Fruit fly (Drosophila melanogaster): ENCODE data around the gene Sfp79B.

The Sfp79B gene

DNA sequence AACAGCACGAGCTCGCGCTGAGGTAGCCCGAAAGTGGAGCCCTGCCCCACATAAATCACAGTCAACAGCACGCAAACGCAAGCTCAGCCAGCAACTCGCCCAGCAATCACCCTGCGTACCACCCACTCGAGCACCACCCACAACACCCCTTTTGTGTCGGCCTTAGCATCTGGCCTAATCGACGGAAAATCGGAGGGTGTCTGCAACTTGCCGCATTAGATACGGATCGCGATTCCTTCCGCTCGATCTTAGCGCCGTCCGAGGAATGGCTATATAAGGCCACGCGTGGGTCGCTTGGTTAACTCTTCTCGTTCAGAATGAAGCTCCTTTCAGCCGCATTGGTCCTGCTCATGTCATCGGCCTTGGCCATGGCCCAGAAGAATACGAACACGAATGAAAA, at the start of gene Sfp79B:
Sfp79B (plus strand) TSS at position 301 of the 400 bp plus-strand sequence.
- TF ChIP-seq CG8478 (optimal IDR thresholded peaks at IDR 0.05) (no peak), CTCF (optimal IDR thresholded peaks at IDR 0.05) (no peak)

DNA sequence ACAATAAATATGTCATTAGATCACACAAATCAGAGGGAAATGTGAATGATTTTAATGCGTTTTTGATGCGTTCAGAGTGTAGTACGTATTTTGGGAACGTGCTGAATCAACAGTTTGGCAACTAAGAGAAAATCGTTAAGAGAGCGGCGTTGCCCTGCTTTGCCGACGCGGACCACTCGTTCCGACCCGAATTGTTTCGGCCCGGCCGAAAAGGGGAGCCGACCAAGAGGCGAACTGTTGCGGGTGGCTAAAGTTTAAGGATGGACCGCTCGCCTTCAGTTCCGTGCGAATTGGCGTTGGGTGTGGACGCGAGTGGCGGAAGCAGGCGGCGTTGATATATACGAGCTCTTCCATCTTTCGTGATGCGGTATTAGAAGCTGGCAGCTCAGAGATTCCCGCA, 45.4 kb upstream of the Sfp79B start, which contains the start of gene Oct-TyrR:
Oct-TyrR (plus strand) TSS at position 287 of the 400 bp plus-strand sequence.
- TF ChIP-seq CG8478 (optimal IDR thresholded peaks at IDR 0.05) (no peak), CTCF (optimal IDR thresholded peaks at IDR 0.05) (no peak)

DNA sequence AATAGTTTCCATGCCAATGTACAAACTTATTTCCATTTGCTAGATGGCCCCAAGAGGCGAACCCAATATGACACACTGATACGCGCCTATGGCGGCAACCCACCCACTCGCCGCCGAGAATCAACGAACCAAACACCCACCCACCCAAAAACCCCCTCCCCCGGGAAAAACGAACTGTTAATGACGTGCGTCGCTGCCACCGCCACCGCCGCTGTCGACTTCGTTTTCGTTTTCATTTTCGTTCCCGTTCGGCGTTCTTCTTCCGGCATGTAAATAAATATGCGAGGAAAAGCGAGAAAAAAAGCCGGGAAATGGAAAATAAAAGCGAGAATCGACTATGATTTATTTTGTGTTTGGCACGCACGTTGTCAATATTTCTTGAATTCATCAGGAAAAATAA, 29.0 kb upstream of the Sfp79B start:
- TF ChIP-seq CG8478 (optimal IDR thresholded peaks at IDR 0.05) (no peak), CTCF (optimal IDR thresholded peaks at IDR 0.05) (no peak)

DNA sequence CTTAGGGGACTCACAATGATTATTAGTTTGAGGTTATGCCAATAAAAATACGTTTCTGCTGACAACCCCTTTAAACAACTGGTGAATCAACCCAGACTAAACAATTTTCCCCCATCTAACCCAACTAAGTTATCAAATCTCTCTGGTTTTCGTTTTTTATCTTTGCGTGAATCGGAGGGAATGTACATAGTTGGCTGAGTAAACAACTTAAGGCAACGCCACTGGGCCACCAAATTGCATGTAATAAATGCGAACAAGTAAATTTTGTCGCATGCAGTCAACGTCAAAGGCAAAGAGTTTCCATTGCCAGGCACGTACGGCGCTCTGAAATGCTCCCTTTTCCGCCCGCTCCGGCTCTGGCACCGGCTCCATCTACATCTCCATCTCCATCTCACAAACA, 26.8 kb upstream of the Sfp79B start:
- TF ChIP-seq CG8478 (optimal IDR thresholded peaks at IDR 0.05) (no peak), CTCF (optimal IDR thresholded peaks at IDR 0.05) (no peak)

DNA sequence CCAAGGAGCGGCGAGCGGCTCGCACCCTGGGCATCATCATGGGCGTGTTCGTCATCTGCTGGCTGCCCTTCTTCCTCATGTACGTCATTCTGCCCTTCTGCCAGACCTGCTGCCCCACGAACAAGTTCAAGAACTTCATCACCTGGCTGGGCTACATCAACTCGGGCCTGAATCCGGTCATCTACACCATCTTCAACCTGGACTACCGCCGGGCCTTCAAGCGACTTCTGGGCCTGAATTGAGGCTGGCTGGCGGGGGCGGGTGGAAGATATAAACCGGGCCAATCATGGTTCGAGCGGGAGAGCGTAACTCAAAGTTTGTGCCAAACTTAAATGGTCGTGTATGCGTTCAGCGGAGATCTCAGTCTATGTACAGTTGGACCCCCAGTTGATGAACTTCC, 16.3 kb upstream of the Sfp79B start:
- no peak for TF ChIP-seq CG8478 (optimal IDR thresholded peaks at IDR 0.05)
- no peak for TF ChIP-seq CTCF (optimal IDR thresholded peaks at IDR 0.05)

DNA sequence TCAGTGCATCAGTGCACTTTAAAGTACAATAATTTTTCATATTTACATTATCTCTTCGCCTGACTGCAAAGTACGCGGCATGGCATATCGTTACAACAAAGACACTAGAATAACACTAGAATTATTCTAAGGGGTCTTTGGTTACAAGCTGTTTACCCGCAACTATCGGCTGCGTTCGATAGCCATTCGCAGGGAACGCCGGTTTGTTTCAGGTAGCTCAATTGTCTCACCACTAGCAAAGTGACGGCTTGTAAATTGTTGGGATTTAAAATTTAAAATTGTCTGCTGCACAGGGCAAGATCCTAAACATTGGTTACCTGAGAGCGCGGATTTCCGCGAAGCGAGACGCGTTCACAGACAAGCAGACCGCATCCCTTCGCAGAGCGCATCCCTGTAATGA, 14.4 kb upstream of the Sfp79B start, which contains the start of gene CG14561:
CG14561 (plus strand) TSS at position 214 of the 400 bp plus-strand sequence.
- no peak for TF ChIP-seq CG8478 (optimal IDR thresholded peaks at IDR 0.05)
- TF ChIP-seq CTCF (optimal IDR thresholded peaks at IDR 0.05): peak; percentile 16 to 41

DNA sequence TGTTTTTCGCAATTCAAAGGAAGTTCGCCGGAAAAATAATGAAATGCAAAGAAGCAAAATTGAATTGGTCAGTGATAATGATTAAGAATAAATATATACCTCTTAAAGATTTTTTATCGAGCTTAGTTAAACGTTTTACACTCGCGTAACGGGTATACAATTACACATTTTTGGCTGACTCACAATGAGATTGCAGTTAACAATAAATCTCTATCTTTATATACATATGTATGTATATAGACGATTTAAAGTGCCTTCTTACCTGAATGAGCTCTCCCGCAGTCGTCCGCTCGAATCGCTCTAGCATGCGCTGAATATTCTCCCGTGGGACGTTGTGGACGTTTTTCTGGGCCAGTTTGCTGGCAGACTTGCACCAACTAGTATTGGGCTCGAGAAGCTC, 9.6 kb upstream of the Sfp79B start:
- no peak for TF ChIP-seq CTCF (optimal IDR thresholded peaks at IDR 0.05)
- no peak for TF ChIP-seq CG8478 (optimal IDR thresholded peaks at IDR 0.05)

DNA sequence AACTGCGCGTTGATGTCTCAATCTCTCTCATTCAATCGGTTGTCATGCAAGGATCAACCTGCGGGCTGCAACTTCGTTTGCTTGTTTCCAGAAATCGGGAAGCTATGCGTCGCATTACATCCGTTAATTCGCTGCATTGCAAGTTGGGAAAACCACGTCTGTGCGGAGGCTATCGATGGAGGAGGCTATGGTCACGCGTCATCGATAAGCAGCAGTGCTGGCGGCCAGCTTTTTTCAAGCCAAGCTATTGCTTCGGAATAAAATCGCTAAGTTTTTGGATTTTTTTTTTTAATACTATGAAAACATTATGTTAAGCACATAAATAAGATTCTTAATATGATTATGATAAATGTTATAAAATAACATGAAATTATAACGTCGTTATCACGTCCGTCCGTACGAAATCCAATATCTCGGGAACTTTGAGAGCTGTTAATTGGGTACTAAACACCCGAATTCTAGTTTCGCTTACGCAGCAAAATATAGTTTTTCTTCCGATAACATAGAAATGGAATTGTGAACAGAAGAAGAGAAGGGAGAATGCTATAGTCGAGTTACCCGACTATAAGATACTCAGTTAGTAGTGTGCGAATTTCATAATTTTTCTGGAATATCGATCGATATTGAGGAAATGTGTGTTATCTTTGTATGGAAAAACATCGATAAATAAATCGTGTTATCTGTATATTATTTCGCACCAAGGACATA, 8.3 kb upstream of the Sfp79B start, which contains the start of gene CG7139:
CG7139 (minus strand) TSS at position 162 of the 708 bp plus-strand sequence.
- TF ChIP-seq CG8478 (optimal IDR thresholded peaks at IDR 0.05): no peak
- TF ChIP-seq CTCF (optimal IDR thresholded peaks at IDR 0.05): no peak

DNA sequence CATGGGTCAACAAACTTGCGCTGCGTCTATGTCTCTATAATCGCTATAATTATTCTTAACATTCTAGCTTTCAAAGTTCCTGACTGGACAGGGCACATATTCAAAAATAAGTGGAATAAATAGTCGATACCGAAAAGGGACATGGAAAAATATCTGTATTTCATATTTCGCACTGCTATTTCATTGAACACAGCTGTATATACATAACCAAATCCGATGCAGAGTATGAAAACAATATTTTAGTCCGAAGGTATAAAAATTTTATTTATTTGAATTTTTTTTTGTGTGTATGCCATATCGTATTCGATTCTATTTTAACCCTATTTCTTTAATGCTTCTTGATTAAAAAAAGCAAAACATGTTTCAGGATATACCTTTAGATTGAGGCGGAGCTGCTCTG, 7.3 kb upstream of the Sfp79B start:
- TF ChIP-seq CG8478 (optimal IDR thresholded peaks at IDR 0.05) (no peak), CTCF (optimal IDR thresholded peaks at IDR 0.05) (no peak)

DNA sequence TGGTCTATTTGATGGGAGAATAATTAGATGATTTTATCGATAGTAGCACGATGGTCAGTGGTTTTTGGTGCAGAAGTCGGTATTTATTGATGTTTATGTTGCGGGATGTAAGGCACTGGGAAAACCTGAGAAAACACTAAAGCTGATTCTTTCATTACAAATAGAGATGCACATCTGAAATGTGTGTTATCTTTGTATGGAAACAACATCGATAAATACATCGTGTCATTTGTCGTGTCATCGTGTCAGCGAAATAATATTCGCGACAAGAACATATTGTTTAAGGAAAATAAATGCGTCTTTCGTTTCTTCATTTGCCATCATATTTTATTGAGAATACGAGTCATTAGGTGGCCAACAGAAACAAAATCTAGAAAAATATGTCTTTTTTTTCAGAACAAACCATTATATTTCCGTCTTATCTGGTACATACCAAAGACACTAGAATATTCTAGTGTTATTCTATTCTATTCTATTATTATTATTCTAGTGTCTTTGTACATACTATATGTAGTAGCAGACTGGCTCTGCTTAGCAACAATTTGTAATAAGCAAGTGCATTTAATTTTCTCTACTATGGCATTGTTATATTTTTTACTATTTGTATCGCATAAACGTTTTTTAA, 5.7 kb upstream of the Sfp79B start, which contains the start of gene CG7133:
CG7133 (minus strand) TSS at position 177 of the 625 bp plus-strand sequence.
- TF ChIP-seq CTCF (optimal IDR thresholded peaks at IDR 0.05): no peak
- no peak for TF ChIP-seq CG8478 (optimal IDR thresholded peaks at IDR 0.05)

DNA sequence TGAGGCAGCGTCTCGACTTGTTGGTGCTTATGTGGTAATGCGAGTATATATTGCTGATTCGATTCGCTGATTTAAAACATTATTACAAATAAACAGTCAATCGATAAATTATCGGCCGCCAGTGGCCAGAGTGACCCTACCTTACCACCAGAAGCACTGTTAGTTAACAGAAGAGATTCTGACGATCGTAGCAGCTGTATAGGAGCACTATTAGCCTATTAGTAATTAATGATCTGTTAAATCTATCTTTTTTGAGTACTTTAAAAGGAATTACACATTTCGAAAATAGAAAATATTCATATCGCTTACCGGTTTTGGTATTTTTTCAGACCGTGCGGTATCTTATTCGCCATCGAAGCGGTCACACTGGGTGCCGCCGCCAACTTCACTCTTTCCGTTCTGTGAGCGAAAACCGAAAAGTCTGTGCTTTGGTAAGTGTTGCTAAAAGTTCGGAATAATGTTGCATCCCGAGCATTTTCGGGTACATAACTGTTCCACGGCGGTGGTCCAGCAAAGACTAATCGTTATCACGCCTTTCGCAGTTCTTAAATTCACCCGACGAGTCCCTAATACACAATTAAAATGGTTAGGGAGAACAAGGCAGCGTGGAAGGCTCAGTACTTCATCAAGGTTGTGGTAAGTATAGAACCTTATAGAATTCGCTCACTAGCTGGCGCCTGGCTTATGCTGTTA, 4.3 kb upstream of the Sfp79B start, which contains the start of the genes CG7130 and RpLP0:
CG7130 (minus strand) TSS at position 51 of the 693 bp plus-strand sequence.
RpLP0 (plus strand) TSS at position 162 of the 693 bp plus-strand sequence.
- TF ChIP-seq CG8478 (optimal IDR thresholded peaks at IDR 0.05) (no peak), CTCF (optimal IDR thresholded peaks at IDR 0.05) (peak in 1 of 2 experiments; percentile 29)

DNA sequence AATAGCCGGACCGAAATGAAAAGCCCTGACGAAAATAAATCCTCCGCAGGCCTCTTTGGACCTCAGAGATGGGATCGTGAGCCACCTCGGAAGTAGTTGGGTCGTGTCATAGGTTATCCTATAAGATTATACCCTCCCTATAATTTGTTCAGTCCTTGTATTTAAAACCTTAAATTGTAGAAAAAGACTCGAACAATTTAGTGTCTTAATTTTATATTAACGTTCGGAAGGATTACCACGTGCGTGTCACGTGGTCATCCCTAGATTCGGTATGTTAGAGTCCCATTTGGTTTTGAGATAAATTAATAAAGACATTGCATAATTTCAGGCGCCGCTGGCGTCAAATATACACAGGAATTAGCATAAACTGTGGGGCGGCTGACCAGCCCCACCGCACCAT, 2.1 kb upstream of the Sfp79B start:
- no peak for TF ChIP-seq CTCF (optimal IDR thresholded peaks at IDR 0.05)
- TF ChIP-seq CG8478 (optimal IDR thresholded peaks at IDR 0.05): no peak

DNA sequence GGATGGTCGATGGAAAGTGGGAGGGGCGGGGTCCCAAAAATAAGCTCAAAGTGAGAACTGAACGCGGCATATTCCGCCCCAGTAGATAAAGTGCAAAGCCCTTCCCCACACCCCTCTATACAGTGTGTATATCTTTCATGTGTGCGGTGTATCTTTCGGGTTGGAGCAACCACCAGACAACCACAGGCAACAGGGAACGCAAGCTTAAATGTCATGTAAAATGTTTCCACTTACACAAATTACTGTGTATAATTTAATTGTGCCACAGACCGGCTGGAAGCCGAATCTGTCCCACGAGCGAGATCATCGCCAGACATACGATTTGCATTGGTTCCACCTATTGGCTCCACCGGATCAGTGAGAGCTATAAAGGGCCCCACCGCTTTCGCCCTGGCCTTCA, 2.3 kb downstream of the Sfp79B start, which contains the start of gene msopa:
msopa (plus strand) TSS at position 301 of the 400 bp plus-strand sequence.
- no peak for TF ChIP-seq CTCF (optimal IDR thresholded peaks at IDR 0.05)
- no peak for TF ChIP-seq CG8478 (optimal IDR thresholded peaks at IDR 0.05)

DNA sequence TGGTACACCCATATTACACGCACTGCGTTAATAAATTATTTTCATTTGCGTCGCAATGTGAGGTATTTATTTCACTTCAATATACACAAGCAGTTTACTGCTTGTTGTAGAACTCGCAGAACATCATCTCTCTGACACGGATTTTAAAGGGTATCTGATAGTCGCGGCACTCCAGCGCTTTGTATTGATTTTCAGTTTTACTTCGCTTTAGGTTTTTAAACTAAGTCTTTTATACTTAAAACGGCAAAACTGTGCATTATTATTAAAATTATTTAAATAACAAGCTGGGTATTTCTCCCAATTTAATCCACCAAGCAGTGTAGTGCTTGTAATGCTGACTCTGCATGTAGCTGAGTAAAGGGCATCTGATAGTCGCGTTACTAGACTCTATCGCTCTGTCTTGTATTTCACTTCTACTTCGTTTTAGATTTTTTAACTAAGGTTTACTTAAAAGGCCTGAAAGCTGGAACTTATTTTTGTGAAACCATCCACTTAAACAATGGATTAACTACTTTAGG, 3.1 kb downstream of the Sfp79B start:
- TF ChIP-seq CTCF (optimal IDR thresholded peaks at IDR 0.05): no peak
- TF ChIP-seq CG8478 (optimal IDR thresholded peaks at IDR 0.05): no peak

DNA sequence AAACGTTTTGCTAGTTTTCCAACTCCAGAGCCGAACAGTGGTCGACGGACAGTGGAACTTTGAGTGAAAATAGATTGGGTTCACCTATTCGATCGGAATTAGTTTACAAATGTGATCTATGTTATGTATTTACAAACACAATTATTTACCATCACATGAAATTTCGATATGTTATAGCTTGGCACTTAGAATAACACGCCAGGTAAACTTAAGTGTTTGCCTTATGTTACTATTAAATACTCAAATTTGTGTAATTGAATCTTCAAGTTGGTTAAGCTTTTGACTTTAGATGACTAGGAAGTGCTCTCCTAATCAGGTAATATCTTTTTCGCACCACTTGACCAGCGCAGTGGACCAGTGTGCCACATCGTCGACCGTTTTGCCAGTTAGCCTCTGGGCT, 11.2 kb downstream of the Sfp79B start:
- TF ChIP-seq CG8478 (optimal IDR thresholded peaks at IDR 0.05) (no peak), CTCF (optimal IDR thresholded peaks at IDR 0.05) (no peak)

Data from S2 (cell line).